Worm (Caenorhabditis elegans): ENCODE measurements around the gene nlf-1.

Gene nlf-1

DNA sequence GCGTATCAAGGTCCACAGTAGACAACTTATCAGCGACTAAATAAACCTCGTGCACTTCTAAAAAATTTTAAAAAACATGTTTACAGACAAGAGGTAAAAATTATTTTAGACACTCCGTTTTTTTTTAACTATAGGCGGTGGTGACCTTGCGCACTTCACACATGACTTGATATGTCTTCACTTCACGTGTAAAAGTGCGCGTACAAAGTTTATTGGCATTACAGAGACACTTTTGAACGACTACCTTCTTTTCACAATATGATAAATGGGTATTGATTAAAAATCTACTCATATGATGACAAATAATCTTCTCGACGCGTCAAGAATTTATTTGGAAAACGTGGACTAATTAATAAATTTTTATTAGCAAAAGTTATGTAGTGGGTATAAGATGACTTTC is 9.4 kb upstream of the nlf-1 start (continued):
- TF ChIP-seq unc-62 (GFP tag; optimal IDR thresholded peaks at IDR 0.05 in 1 of 2), result peak in 1 of 2 experiments; percentile 42
- TF ChIP-seq unc-62 (tag; optimal IDR thresholded peaks at IDR 0.05), result no peak
- no peak for TF ChIP-seq ztf-11 (tag; optimal IDR thresholded peaks at IDR 0.05)
- no peak for TF ChIP-seq daf-16 (GFP tag; optimal IDR thresholded peaks at IDR 0.05)
- TF ChIP-seq daf-16 (tag; optimal IDR thresholded peaks at IDR 0.05), result no peak
- TF ChIP-seq mdl-1 (tag; optimal IDR thresholded peaks at IDR 0.05), result peak in 1 of 2 experiments; percentile 68
- no peak for TF ChIP-seq D1046.2 (GFP tag; IDR thresholded peaks at IDR 0.05)
- TF ChIP-seq arid-1 (GFP tag; conservative IDR thresholded peaks at IDR 0.05), result no peak
- no peak for TF ChIP-seq ceh-62 (tag; optimal IDR thresholded peaks at IDR 0.05)
- no peak for TF ChIP-seq duxl-1 (tag; optimal IDR thresholded peaks at IDR 0.05; ENCODE audit: poor library complexity)
- TF ChIP-seq hlh-11 (tag; optimal IDR thresholded peaks at IDR 0.05), result peak; percentile 42
- peak in 1 of 2 experiments; percentile 7 for TF ChIP-seq lsy-2 (tag; optimal IDR thresholded peaks at IDR 0.05)
- TF ChIP-seq lin-38 (GFP tag; IDR thresholded peaks at IDR 0.05), result no peak
- no peak for TF ChIP-seq ztf-7 (tag; optimal IDR thresholded peaks at IDR 0.05)
- TF ChIP-seq tag-97 (GFP tag; IDR thresholded peaks at IDR 0.05), result no peak
- no peak for TF ChIP-seq ceh-32 (tag; optimal IDR thresholded peaks at IDR 0.05; ENCODE audit: poor library complexity)
- no peak for TF ChIP-seq ceh-82 (tag; optimal IDR thresholded peaks at IDR 0.05)
- TF ChIP-seq R02D3.7 (tag; optimal IDR thresholded peaks at IDR 0.05), result no peak
- TF ChIP-seq F26F4.8 (GFP tag; conservative IDR thresholded peaks at IDR 0.05), result no peak
- TF ChIP-seq Y105C5A.15 (GFP tag; IDR thresholded peaks at IDR 0.05), result no peak
- TF ChIP-seq ZK546.5 (tag; optimal IDR thresholded peaks at IDR 0.05), result no peak
- TF ChIP-seq dve-1 (tag; optimal IDR thresholded peaks at IDR 0.05; ENCODE audit: insufficient read depth), result peak; percentile 12
- no peak for TF ChIP-seq F10B5.3 (tag; optimal IDR thresholded peaks at IDR 0.05)
- TF ChIP-seq rbr-2 (tag; optimal IDR thresholded peaks at IDR 0.05), result no peak
- no peak for TF ChIP-seq mes-2 (tag; optimal IDR thresholded peaks at IDR 0.05; ENCODE audit: poor library complexity, severe bottlenecking)
- TF ChIP-seq nhr-48 (tag; optimal IDR thresholded peaks at IDR 0.05), result no peak
- TF ChIP-seq nhr-42 (GFP tag; IDR thresholded peaks at IDR 0.05), result no peak
- TF ChIP-seq mep-1 (tag; optimal IDR thresholded peaks at IDR 0.05), result peak; percentile 52
- no peak for TF ChIP-seq dpl-1 (GFP tag; optimal IDR thresholded peaks at IDR 0.05)
- TF ChIP-seq nhr-28 (tag; optimal IDR thresholded peaks at IDR 0.05), result peak; percentile 57

DNA sequence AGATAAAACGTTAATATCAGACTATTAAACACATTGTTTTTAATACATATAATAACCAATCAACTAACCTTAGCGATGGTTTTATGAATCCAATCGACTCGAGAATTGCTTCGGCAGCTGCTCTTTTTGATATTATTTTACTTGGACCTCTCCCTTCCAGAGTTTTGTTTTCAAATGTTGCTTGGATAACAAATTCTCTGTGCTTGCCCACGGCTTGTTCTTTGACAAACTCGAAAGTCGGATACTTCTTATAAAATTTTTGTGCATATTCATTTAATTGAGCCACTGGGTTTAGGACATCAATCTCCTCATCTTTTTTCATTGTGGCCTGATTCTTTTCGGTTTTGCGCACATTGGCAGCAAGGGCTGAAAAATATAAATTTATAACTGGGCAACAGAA is 7.6 kb upstream of the nlf-1 start, which contains the start of gene F55A4.3:
F55A4.3 (minus strand) TSS at position 101 of the 400 bp plus-strand sequence.
- no peak for TF ChIP-seq daf-16 (GFP tag; optimal IDR thresholded peaks at IDR 0.05)
- TF ChIP-seq daf-16 (tag; optimal IDR thresholded peaks at IDR 0.05), result no peak
- TF ChIP-seq pqm-1 (tag; optimal IDR thresholded peaks at IDR 0.05), result no peak
- TF ChIP-seq Y5F2A.4 (GFP tag; optimal IDR thresholded peaks at IDR 0.05), result no peak
- no peak for TF ChIP-seq gei-8 (GFP tag; optimal IDR thresholded peaks at IDR 0.05)
- no peak for TF ChIP-seq zip-2 (tag; optimal IDR thresholded peaks at IDR 0.05)
- TF ChIP-seq nhr-42 (GFP tag; IDR thresholded peaks at IDR 0.05), result no peak
- TF ChIP-seq daf-8 (GFP tag; IDR thresholded peaks at IDR 0.05), result no peak

DNA sequence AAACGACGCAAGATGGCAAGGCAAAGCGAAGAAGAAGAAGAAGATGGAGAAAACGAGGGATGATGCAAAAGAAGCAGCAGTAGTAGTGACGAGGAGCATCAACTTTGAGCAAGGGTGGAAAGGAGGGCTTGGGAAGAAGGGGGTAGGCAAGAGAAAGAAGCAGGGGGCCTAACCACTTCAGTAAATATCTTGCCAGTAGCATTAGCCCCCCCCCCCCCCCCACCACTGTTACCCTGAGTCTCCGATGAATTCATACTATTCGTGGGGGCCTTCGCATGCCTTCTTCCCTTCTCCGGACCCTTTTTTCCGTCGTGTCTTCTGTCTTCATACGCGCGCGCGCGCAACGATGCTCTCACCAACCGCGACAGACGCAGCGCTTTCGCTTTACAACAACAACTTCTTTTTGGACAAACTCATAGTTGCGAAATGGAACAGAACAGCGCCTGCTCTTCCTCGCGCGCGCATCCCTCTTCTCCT is 4.5 kb upstream of the nlf-1 start:
- TF ChIP-seq rbr-2 (tag; optimal IDR thresholded peaks at IDR 0.05) (peak; percentile 34), pqm-1 (tag; optimal IDR thresholded peaks at IDR 0.05) (no peak), hlh-11 (tag; optimal IDR thresholded peaks at IDR 0.05) (peak; percentile 31), aha-1 (tag) (peak; percentile 93), hlh-30 (tag; optimal IDR thresholded peaks at IDR 0.05; ENCODE audit: insufficient read depth) (peak; percentile 22), ceh-20 (GFP tag; IDR thresholded peaks at IDR 0.05) (0 out of 2 replicates have a peak, but pooled peaks have one; percentile 22), mdl-1 (tag; optimal IDR thresholded peaks at IDR 0.05) (peak in 1 of 2 experiments; percentile 35), ctbp-1 (GFP tag; IDR thresholded peaks at IDR 0.05) (peak; percentile 60; the same call in 1 of the 2 replicates), F37D6.2 (tag; optimal IDR thresholded peaks at IDR 0.05) (peak; percentile 24), set-16 (GFP tag; IDR thresholded peaks at IDR 0.05) (peak; percentile 93), madf-5 (GFP tag; IDR thresholded peaks at IDR 0.05) (no peak), unc-62 (GFP tag; optimal IDR thresholded peaks at IDR 0.05 in 1 of 2) (peak in 1 of 2 experiments; percentile 37), unc-62 (tag; optimal IDR thresholded peaks at IDR 0.05) (no peak), unc-39 (tag; optimal IDR thresholded peaks at IDR 0.05) (no peak), hmg-1.1 (GFP tag; IDR thresholded peaks at IDR 0.05) (peak; percentile 66)
